Worm (Caenorhabditis elegans): ENCODE measurements around the gene Y39B6A.43.

The Y39B6A.43 gene

ce11 chrV:18967479-18968056 is at the start of gene Y39B6A.43:
TSS of gene Y39B6A.43 (minus strand) at chrV:18967829.
- TF ChIP-seq vab-15 (tag; optimal IDR thresholded peaks at IDR 0.05) (peak; percentile 83), ama-1 (optimal IDR thresholded peaks at IDR 0.05) (peak; percentile 17), xbp-1 (tag; optimal IDR thresholded peaks at IDR 0.05) (peak; percentile 93), mab-9 (GFP tag; IDR thresholded peaks at IDR 0.05) (peak; percentile 91), nhr-28 (tag; optimal IDR thresholded peaks at IDR 0.05) (no peak), tlp-1 (tag; optimal IDR thresholded peaks at IDR 0.05) (no peak), aly-2 (tag; optimal IDR thresholded peaks at IDR 0.05) (peak; percentile 66), sptf-1 (tag; optimal IDR thresholded peaks at IDR 0.05) (no peak), nhr-84 (tag; optimal IDR thresholded peaks at IDR 0.05) (no peak), sup-37 (GFP tag; optimal IDR thresholded peaks at IDR 0.05) (peak; percentile 80), skn-1 (tag; optimal IDR thresholded peaks at IDR 0.05) (peak; percentile 82), C34B4.2 (tag; optimal IDR thresholded peaks at IDR 0.05) (peak; percentile 77), snpc-4 (tag; optimal IDR thresholded peaks at IDR 0.05) (peak; percentile 85), ceh-82 (tag; optimal IDR thresholded peaks at IDR 0.05) (peak; percentile 97 to 99 (median 97)), Y116A8C.19 (tag; optimal IDR thresholded peaks at IDR 0.05; ENCODE audit: borderline replicate concordance) (no peak), sox-4 (tag; optimal IDR thresholded peaks at IDR 0.05) (peak; percentile 66), mdl-1 (tag; optimal IDR thresholded peaks at IDR 0.05) (peak in 1 of 2 experiments; percentile 89), lir-3 (tag; optimal IDR thresholded peaks at IDR 0.05; ENCODE audit: poor library complexity) (peak; percentile 85), lin-39 (tag; optimal IDR thresholded peaks at IDR 0.05) (peak; percentile 84), fkh-8 (tag; optimal IDR thresholded peaks at IDR 0.05) (peak; percentile 98), blmp-1 (tag; optimal IDR thresholded peaks at IDR 0.05) (peak; percentile 66), nhr-71 (tag; optimal IDR thresholded peaks at IDR 0.05) (peak; percentile 98), pax-3 (tag; optimal IDR thresholded peaks at IDR 0.05) (peak; percentile 94), tbx-2 (tag; optimal IDR thresholded peaks at IDR 0.05) (peak; percentile 95), irx-1 (tag; optimal IDR thresholded peaks at IDR 0.05) (peak; percentile 89), rnt-1 (tag; optimal IDR thresholded peaks at IDR 0.05) (peak; percentile 98), nhr-85 (tag) (peak; percentile 97), nhr-76 (tag; optimal IDR thresholded peaks at IDR 0.05) (peak; percentile 3), fkh-4 (tag; optimal IDR thresholded peaks at IDR 0.05; ENCODE audit: borderline replicate concordance) (peak; percentile 75), unc-62 (GFP tag; optimal IDR thresholded peaks at IDR 0.05) (no peak), efl-3 (GFP tag; optimal IDR thresholded peaks at IDR 0.05) (peak; percentile 42), ets-5 (GFP tag; IDR thresholded peaks at IDR 0.05) (no peak), snu-23 (GFP tag; optimal IDR thresholded peaks at IDR 0.05) (peak; percentile 95), pag-3 (tag; optimal IDR thresholded peaks at IDR 0.05; ENCODE audit: borderline replicate concordance, insufficient read depth) (no peak), nhr-47 (tag; optimal IDR thresholded peaks at IDR 0.05) (peak; percentile 98), nhr-77 (tag; optimal IDR thresholded peaks at IDR 0.05) (peak; percentile 97), lsy-2 (tag; optimal IDR thresholded peaks at IDR 0.05) (peak; percentile 97), unc-130 (tag; optimal IDR thresholded peaks at IDR 0.05) (peak; percentile 86), ceh-88 (GFP tag; IDR thresholded peaks at IDR 0.05) (peak; percentile 86), ztf-11 (tag; optimal IDR thresholded peaks at IDR 0.05) (peak in 1 of 2 experiments; percentile 88), lin-13 (GFP tag; optimal IDR thresholded peaks at IDR 0.05) (peak; percentile 99), jun-1 (tag; optimal IDR thresholded peaks at IDR 0.05) (peak; percentile 96), elt-2 (tag; optimal IDR thresholded peaks at IDR 0.05) (peak; percentile 85), F16B12.6 (tag; optimal IDR thresholded peaks at IDR 0.05) (peak; percentile 63), fkh-10 (GFP tag; optimal IDR thresholded peaks at IDR 0.05) (peak; percentile 96), dpl-1 (GFP tag; optimal IDR thresholded peaks at IDR 0.05) (peak; percentile 98 to 99 (median 98)), hpl-2 (GFP tag; optimal IDR thresholded peaks at IDR 0.05) (peak; percentile 96), aha-1 (tag; optimal IDR thresholded peaks at IDR 0.05) (peak; percentile 94), nhr-90 (tag; optimal IDR thresholded peaks at IDR 0.05; ENCODE audit: poor library complexity) (peak; percentile 97), egl-13 (tag; optimal IDR thresholded peaks at IDR 0.05) (peak; percentile 89), isw-1 (GFP tag; IDR thresholded peaks at IDR 0.05) (peak; percentile 95), hlh-17 (GFP tag; optimal IDR thresholded peaks at IDR 0.05; ENCODE audit: borderline replicate concordance) (peak; percentile 68)

Measured in whole organism, L1 larva.